Fruit fly (Drosophila melanogaster) whole organism, embryonic: ENCODE data around the gene CG33298.

Experiments
- Atf6 ChIP-seq: fragments of 200-800 bp; sonication (Bioruptor generic); IDR thresholded peaks from 2 replicates; pipeline ENCODE4 v1.3.6; 2022; ENCODE audit warnings: missing biosample characterization, missing genetic modification characterization
- Bgb ChIP-seq: fragments of 200-800 bp; sonication (Bioruptor generic); IDR thresholded peaks from 2 replicates; pipeline ENCODE4 v1.3.6; 2022; ENCODE audit warnings: missing biosample characterization, missing genetic modification characterization; ENCODE audit not compliant: partially characterized antibody
- C15 ChIP-seq: fragments of 200-800 bp; sonication (Bioruptor generic); IDR thresholded peaks from 3 replicates; pipeline ENCODE4 v1.3.6; 2022; ENCODE audit warnings: missing biosample characterization, missing genetic modification characterization
- CG10147 ChIP-seq: fragments of 200-800 bp; sonication (Bioruptor generic); optimal IDR thresholded peaks from 2 replicates; lab custom pipeline; 2019; ENCODE audit warnings: missing biosample characterization, mild to moderate bottlenecking, missing genetic modification characterization, moderate library complexity
- CG10267 ChIP-seq: fragments of 200-800 bp; sonication (Bioruptor generic); optimal IDR thresholded peaks from 2 replicates; lab custom pipeline; 2018; ENCODE audit warnings: missing biosample characterization, mild to moderate bottlenecking, missing genetic modification characterization, moderate library complexity
- CG11695 ChIP-seq: fragments of 200-800 bp; sonication (Bioruptor generic); IDR thresholded peaks from 3 replicates; pipeline ENCODE4 v1.3.6; 2022; ENCODE audit warnings: missing biosample characterization, missing genetic modification characterization
- CG14441 ChIP-seq: fragments of 200-800 bp; sonication (Bioruptor generic); IDR thresholded peaks from 2 replicates; pipeline ENCODE4 v1.3.6; 2022; ENCODE audit warnings: missing biosample characterization, missing genetic modification characterization
- CG15269 ChIP-seq: fragments of 200-800 bp; sonication (Bioruptor generic); optimal IDR thresholded peaks from 2 replicates; lab custom pipeline; 2018; ENCODE audit warnings: missing biosample characterization, mild to moderate bottlenecking, missing genetic modification characterization, moderate library complexity
- CG15479 ChIP-seq: fragments of 200-800 bp; sonication (Bioruptor generic); optimal IDR thresholded peaks from 3 replicates; lab custom pipeline; 2019; ENCODE audit warnings: missing biosample characterization, mild to moderate bottlenecking, missing genetic modification characterization, moderate library complexity
- CG15696 ChIP-seq: fragments of 200-800 bp; sonication (Bioruptor generic); optimal IDR thresholded peaks from 2 replicates; lab custom pipeline; 2019; ENCODE audit warnings: missing biosample characterization, mild to moderate bottlenecking, missing genetic modification characterization, moderate library complexity
- CG18011 ChIP-seq: fragments of 200-800 bp; sonication (Bioruptor generic); optimal IDR thresholded peaks from 2 replicates; lab custom pipeline; 2017; ENCODE audit warnings: missing biosample characterization, missing genetic modification characterization, mild to moderate bottlenecking, moderate library complexity, missing genotype
- CG18476 ChIP-seq: fragments of 200-800 bp; sonication (Bioruptor generic); optimal IDR thresholded peaks from 2 replicates; lab custom pipeline; 2016; ENCODE audit warnings: missing biosample characterization, mild to moderate bottlenecking, missing genetic modification characterization
- CG2678 ChIP-seq: fragments of 200-800 bp; sonication (Bioruptor generic); optimal IDR thresholded peaks from 3 replicates; lab custom pipeline; 2019; ENCODE audit warnings: missing biosample characterization, mild to moderate bottlenecking, missing genetic modification characterization, moderate library complexity
- CG2712 ChIP-seq: fragments of 200-800 bp; optimal IDR thresholded peaks from 3 replicates; lab custom pipeline; 2019; ENCODE audit warnings: missing biosample characterization, mild to moderate bottlenecking, missing genetic modification characterization, moderate library complexity
- CG33557 ChIP-seq: fragments of 200-800 bp; sonication (Bioruptor generic); optimal IDR thresholded peaks from 2 replicates; lab custom pipeline; 2019; ENCODE audit warnings: missing biosample characterization, mild to moderate bottlenecking, missing genetic modification characterization, moderate library complexity
- CG4617 ChIP-seq: fragments of 200-800 bp; sonication (Bioruptor generic); optimal IDR thresholded peaks from 3 replicates; lab custom pipeline; 2016; ENCODE audit warnings: missing biosample characterization, missing genetic modification characterization, borderline replicate concordance
- CG5953 ChIP-seq: fragments of 200-800 bp; sonication (Bioruptor generic); IDR thresholded peaks from 2 replicates; pipeline ENCODE4 v1.3.6; 2022; ENCODE audit warnings: missing biosample characterization, missing genetic modification characterization
- CG8359 ChIP-seq: fragments of 200-800 bp; sonication (Bioruptor generic); optimal IDR thresholded peaks from 2 replicates; lab custom pipeline; 2017; ENCODE audit warnings: missing biosample characterization, mild to moderate bottlenecking, missing genetic modification characterization, borderline replicate concordance
- CkIIα-i1 ChIP-seq: fragments of 200-800 bp; sonication (Bioruptor generic); IDR thresholded peaks from 2 replicates; pipeline ENCODE4 v1.3.6; 2022; ENCODE audit warnings: missing biosample characterization, missing genetic modification characterization
- Drgx ChIP-seq: fragments of 200-800 bp; sonication (Bioruptor generic); IDR thresholded peaks from 2 replicates; pipeline ENCODE4 v1.3.6; 2022; ENCODE audit warnings: missing biosample characterization, missing genetic modification characterization
- E2f2 ChIP-seq: fragments of 200-800 bp; sonication (Bioruptor generic); IDR thresholded peaks from 2 replicates; pipeline ENCODE4 v1.3.6; 2022; ENCODE audit warnings: missing biosample characterization, missing genetic modification characterization
- Hr3 ChIP-seq: fragments of 200-800 bp; sonication (Bioruptor generic); optimal IDR thresholded peaks from 3 replicates; lab custom pipeline; 2016; ENCODE audit warnings: missing biosample characterization, missing genetic modification characterization
- MTF-1 ChIP-seq: fragments of 200-800 bp; sonication (Bioruptor generic); optimal IDR thresholded peaks from 2 replicates; lab custom pipeline; 2018; ENCODE audit warnings: missing biosample characterization, mild to moderate bottlenecking, missing genetic modification characterization, borderline replicate concordance
- NC2α ChIP-seq: fragments of 200-800 bp; sonication (Bioruptor generic); optimal IDR thresholded peaks from 2 replicates; lab custom pipeline; 2016; ENCODE audit warnings: missing biosample characterization, missing genetic modification characterization
- NC2β ChIP-seq: fragments of 200-800 bp; sonication (Bioruptor generic); optimal IDR thresholded peaks from 2 replicates; lab custom pipeline; 2016; ENCODE audit warnings: missing biosample characterization, missing genetic modification characterization
- Nf-YA ChIP-seq: fragments of 200-800 bp; sonication (Bioruptor generic); IDR thresholded peaks from 2 replicates; pipeline ENCODE4 v1.3.6; 2022; ENCODE audit warnings: missing biosample characterization, missing genetic modification characterization
- PHDP ChIP-seq: fragments of 200-800 bp; sonication (Bioruptor generic); optimal IDR thresholded peaks from 3 replicates; lab custom pipeline; 2018; ENCODE audit warnings: missing biosample characterization, mild to moderate bottlenecking, missing genetic modification characterization, moderate library complexity
- Stat92E ChIP-seq, 3 experiments: fragments of >200 bp in 2 of 3; fragments of 200-800 bp in 1 of 3; sonication (Bioruptor generic) in 1 of 3; optimal IDR thresholded peaks; 2 replicates each; lab custom pipeline; 2017 to 2019; ENCODE audit warnings: missing biosample characterization in 3 of 3, missing genetic modification characterization in 3 of 3, mild to moderate bottlenecking in 1 of 3, moderate library complexity in 1 of 3
- Taf1 ChIP-seq: fragments of 200-800 bp; sonication (Bioruptor generic); IDR thresholded peaks from 2 replicates; pipeline ENCODE4 v1.3.6; 2022; ENCODE audit warnings: missing biosample characterization, missing genetic modification characterization
- Trl ChIP-seq, 3 experiments: fragments of >200 bp in 2 of 3; fragments of 200-800 bp in 1 of 3; sonication (Bioruptor generic) in 1 of 3; optimal IDR thresholded peaks; 2 replicates in 1 of 3; 3 replicates in 2 of 3; lab custom pipeline; 2016 to 2017; ENCODE audit warnings: missing biosample characterization in 1 of 3, missing genetic modification characterization in 1 of 3
- az2 ChIP-seq: fragments of 200-800 bp; sonication (Bioruptor generic); optimal IDR thresholded peaks from 3 replicates; lab custom pipeline; 2016; ENCODE audit warnings: missing biosample characterization, missing genetic modification characterization
- bowl ChIP-seq: fragments of 200-800 bp; sonication (Bioruptor generic); IDR thresholded peaks from 2 replicates; pipeline ENCODE4 v1.3.6; 2022; ENCODE audit warnings: missing biosample characterization, missing genetic modification characterization
- cad ChIP-seq: fragments of >200 bp; optimal IDR thresholded peaks from 2 replicates; lab custom pipeline; 2017; ENCODE audit warnings: missing biosample characterization, missing genetic modification characterization
- chm ChIP-seq: fragments of 200-800 bp; sonication (Bioruptor generic); IDR thresholded peaks from 2 replicates; pipeline ENCODE4 v1.3.6; 2022; ENCODE audit warnings: missing biosample characterization, missing genetic modification characterization
- da ChIP-seq: fragments of 200-800 bp; sonication (Bioruptor generic); optimal IDR thresholded peaks from 2 replicates; lab custom pipeline; 2016; ENCODE audit warnings: missing biosample characterization, missing genetic modification characterization
- dan ChIP-seq: fragments of 200-800 bp; sonication (Bioruptor generic); IDR thresholded peaks from 2 replicates; pipeline ENCODE4 v1.3.6; 2022; ENCODE audit warnings: missing biosample characterization, missing genetic modification characterization
- eve ChIP-seq, 2 experiments: fragments of >200 bp; optimal IDR thresholded peaks; 2 replicates each; lab custom pipeline; 2017; ENCODE audit warnings: missing biosample characterization in 2 of 2, missing genetic modification characterization in 2 of 2
- gcm2 ChIP-seq: fragments of 200-800 bp; sonication (Bioruptor generic); optimal IDR thresholded peaks from 2 replicates; lab custom pipeline; 2016; ENCODE audit warnings: missing biosample characterization, missing genetic modification characterization
- hth ChIP-seq: fragments of >200 bp; optimal IDR thresholded peaks from 2 replicates; lab custom pipeline; 2017; ENCODE audit warnings: inconsistent platforms
- insv ChIP-seq, 2 experiments: fragments of 200-800 bp; sonication (Bioruptor generic); optimal IDR thresholded peaks; 3 replicates each; lab custom pipeline; 2016 to 2018; ENCODE audit warnings: missing biosample characterization in 2 of 2, missing genetic modification characterization in 2 of 2
- ken ChIP-seq: fragments of 200-800 bp; sonication (Bioruptor generic); IDR thresholded peaks from 3 replicates; pipeline ENCODE4 v1.3.6; 2022; ENCODE audit warnings: missing biosample characterization, missing genetic modification characterization
- klu ChIP-seq: fragments of 200-800 bp; sonication (Bioruptor generic); IDR thresholded peaks from 2 replicates; pipeline ENCODE4 v1.3.6; 2022; ENCODE audit warnings: missing biosample characterization, missing genetic modification characterization
- sens ChIP-seq: fragments of 200-800 bp; sonication (Bioruptor generic); peaks from one replicate; lab custom pipeline; 2016; ENCODE audit warnings: missing biosample characterization, missing genetic modification characterization
- seq ChIP-seq: fragments of 200-800 bp; sonication (Bioruptor generic); IDR thresholded peaks from 2 replicates; pipeline ENCODE4 v1.3.6; 2022; ENCODE audit warnings: missing biosample characterization, missing genetic modification characterization
- sisA ChIP-seq: fragments of 200-800 bp; sonication (Bioruptor generic); IDR thresholded peaks from 2 replicates; pipeline ENCODE4 v1.3.6; 2022; ENCODE audit warnings: missing biosample characterization, missing genetic modification characterization
- tll ChIP-seq, 2 experiments: fragments of 200-800 bp in 1 of 2; fragments of >200 bp in 1 of 2; sonication (Bioruptor generic) in 1 of 2; optimal IDR thresholded peaks; 2 replicates each; lab custom pipeline; 2017 to 2019; ENCODE audit warnings: missing biosample characterization in 2 of 2, missing genetic modification characterization in 2 of 2, mild to moderate bottlenecking in 1 of 2, moderate library complexity in 1 of 2
- vnd ChIP-seq: fragments of 200-800 bp; sonication (Bioruptor generic); IDR thresholded peaks from 3 replicates; pipeline ENCODE4 v1.3.6; 2022; ENCODE audit warnings: missing biosample characterization, missing genetic modification characterization; ENCODE audit not compliant: partially characterized antibody
- wor ChIP-seq: fragments of 200-800 bp; sonication (Bioruptor generic); IDR thresholded peaks from 2 replicates; pipeline ENCODE4 v1.3.6; 2022; ENCODE audit warnings: missing biosample characterization, missing genetic modification characterization
- z ChIP-seq: fragments of 200-800 bp; sonication (Bioruptor generic); IDR thresholded peaks from 3 replicates; pipeline ENCODE4 v1.3.6; 2022; ENCODE audit warnings: missing biosample characterization, missing genetic modification characterization

CG33298 gene

DNA sequence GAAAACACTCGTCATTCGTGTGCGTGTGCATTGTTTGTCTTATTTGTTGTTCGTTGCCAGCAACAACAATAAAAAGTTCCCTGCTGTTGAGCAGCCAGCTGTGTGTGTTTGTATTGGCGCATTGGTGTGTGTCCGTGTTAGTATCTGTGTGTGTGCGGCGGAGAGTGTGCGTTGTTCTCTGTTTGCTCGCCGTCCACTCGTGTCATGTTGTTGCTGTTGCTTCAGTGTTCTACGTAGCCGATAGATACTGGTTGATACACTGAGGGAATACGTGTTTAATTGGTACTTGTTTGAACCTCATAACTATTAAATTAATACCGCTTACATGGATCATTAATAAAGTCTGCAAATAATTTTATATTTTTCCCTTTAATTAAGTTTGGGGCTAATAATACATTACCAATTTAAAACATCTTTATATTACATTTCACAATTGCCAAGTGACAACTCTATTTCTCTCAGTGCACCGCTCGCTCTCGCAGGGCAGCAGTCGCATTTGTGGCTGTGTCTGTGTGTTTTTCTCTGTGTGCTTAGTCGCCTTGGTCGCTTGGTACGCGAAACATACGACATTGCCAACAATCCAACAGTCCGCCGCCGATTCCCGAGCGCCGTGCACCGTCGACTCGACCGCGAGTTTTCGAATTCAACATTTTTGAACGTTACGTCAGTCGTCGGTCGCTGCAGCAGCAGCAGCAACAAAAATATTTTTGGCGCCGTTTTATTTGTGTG is 73.2 kb downstream of the CG33298 start, which contains the start of gene brwl (continued):
- TF ChIP-seq Trl (optimal IDR thresholded peaks at IDR 0.05; lab: Kevin White, UChicago) = peak; percentile 64 to 84
- peak; percentile 98 for TF ChIP-seq Trl (GFP tag; optimal IDR thresholded peaks at IDR 0.05; lab: Kevin White, UChicago)
- TF ChIP-seq CG33557 = peak; percentile 97
- peak; percentile 99 for TF ChIP-seq CG2712 (tag; lab: Kevin White, UChicago)
- TF ChIP-seq C15 (GFP tag; lab: Robert Waterston, UW) = peak; percentile 95
- TF ChIP-seq z = peak; percentile 81; the same call in 2 of the 3 replicates
- TF ChIP-seq Drgx (GFP tag; lab: Robert Waterston, UW) = peak; percentile 99
- peak; percentile 98 for TF ChIP-seq NC2β (GFP tag; lab: Kevin White, UChicago)
- peak; percentile 98 for TF ChIP-seq CG4617 (GFP tag; lab: Kevin White, UChicago)
- TF ChIP-seq CG18011 (GFP tag; lab: Kevin White, UChicago) = peak; percentile 91
- peak; percentile 95 for TF ChIP-seq CG5953 (GFP tag; lab: Robert Waterston, UW)
- TF ChIP-seq CG11695 (GFP tag; lab: Robert Waterston, UW) = peak; percentile 99
- peak; percentile 97 for TF ChIP-seq CG10267 (tag; lab: Kevin White, UChicago)
- TF ChIP-seq Stat92E (GFP tag; optimal IDR thresholded peaks at IDR 0.05; lab: Kevin White, UChicago) = peak in 1 of 3 experiments; percentile 97
- TF ChIP-seq CkIIα-i1 (GFP tag; lab: Robert Waterston, UW) = peak; percentile 92
- TF ChIP-seq seq = peak; percentile 98
- peak; percentile 98 for TF ChIP-seq wor (GFP tag; lab: Robert Waterston, UW)
- TF ChIP-seq CG15696 (tag; lab: Kevin White, UChicago) = peak; percentile 98
- peak; percentile 96 for TF ChIP-seq Taf1 (GFP tag; lab: Robert Waterston, UW)
- TF ChIP-seq E2f2 (GFP tag; lab: Robert Waterston, UW) = peak; percentile 88
- TF ChIP-seq PHDP (tag; lab: Kevin White, UChicago) = peak; percentile 99
- peak; percentile 98 for TF ChIP-seq CG18476 (GFP tag; lab: Kevin White, UChicago)
- peak; percentile 100 for TF ChIP-seq CG2678
- no peak for TF ChIP-seq hth (lab: Kevin White, UChicago)
- no peak for TF ChIP-seq cad
- TF ChIP-seq CG10147 (GFP tag; lab: Kevin White, UChicago) = peak; percentile 98
- TF ChIP-seq MTF-1 (GFP tag; lab: Kevin White, UChicago) = peak; percentile 90
- peak; percentile 95 for TF ChIP-seq da (GFP tag; lab: Kevin White, UChicago)
- peak; percentile 75 to 81 for TF ChIP-seq insv (GFP tag; optimal IDR thresholded peaks at IDR 0.05; lab: Kevin White, UChicago)
- no peak for TF ChIP-seq vnd (GFP tag; lab: Robert Waterston, UW)
- TF ChIP-seq tll (GFP tag; optimal IDR thresholded peaks at IDR 0.05; lab: Kevin White, UChicago) = peak; percentile 52 to 89
- peak; percentile 97 for TF ChIP-seq Nf-YA (GFP tag; lab: Robert Waterston, UW)
- TF ChIP-seq sens (GFP tag; lab: Kevin White, UChicago) = peak; percentile 100
- peak; percentile 96 for TF ChIP-seq ken (GFP tag; lab: Robert Waterston, UW)
- peak; percentile 99 for TF ChIP-seq sisA
- peak; percentile 98 for TF ChIP-seq CG14441 (GFP tag; lab: Robert Waterston, UW)
- TF ChIP-seq CG8359 (GFP tag; lab: Kevin White, UChicago) = peak; percentile 94
- peak; percentile 97 for TF ChIP-seq klu (GFP tag; lab: Robert Waterston, UW)
- TF ChIP-seq Atf6 (GFP tag; lab: Robert Waterston, UW) = peak; percentile 99
- TF ChIP-seq NC2α = peak; percentile 96
- TF ChIP-seq dan = peak; percentile 95
- peak; percentile 42 for TF ChIP-seq Bgb (GFP tag; lab: Robert Waterston, UW)
- TF ChIP-seq CG15269 = peak; percentile 99
- peak; percentile 99 for TF ChIP-seq Hr3 (GFP tag; lab: Kevin White, UChicago)
- peak; percentile 99 for TF ChIP-seq az2 (GFP tag; lab: Kevin White, UChicago)
- TF ChIP-seq CG15479 (GFP tag; lab: Kevin White, UChicago) = peak; percentile 77
- TF ChIP-seq eve (GFP tag; optimal IDR thresholded peaks at IDR 0.05; lab: Kevin White, UChicago) = peak; percentile 94 to 99
- TF ChIP-seq gcm2 (GFP tag; lab: Kevin White, UChicago) = peak; percentile 97
- peak; percentile 94 for TF ChIP-seq bowl
- peak; percentile 95 for TF ChIP-seq chm
